Fruit fly (Drosophila melanogaster): ENCODE measurements around the gene Sil1.

Gene Sil1

DNA sequence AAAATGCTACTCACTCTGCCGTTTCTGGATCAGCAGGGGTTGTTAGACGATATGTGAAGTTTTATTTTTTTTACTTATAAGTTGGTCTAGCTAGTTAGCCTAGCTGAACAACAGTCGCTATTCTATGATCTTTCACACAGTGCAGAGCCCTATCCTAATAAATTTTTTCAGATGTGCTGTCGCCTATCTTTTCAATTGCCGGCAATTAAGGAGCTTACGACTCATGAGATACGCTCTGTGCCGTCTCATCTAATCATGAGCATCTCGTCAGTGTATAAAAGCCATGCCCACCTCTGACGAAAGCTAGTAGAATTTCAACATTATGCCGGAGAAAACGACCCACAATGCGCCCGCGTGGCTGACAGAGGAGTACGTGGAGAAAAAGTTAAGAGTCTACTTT, 34.6 kb upstream of the Sil1 start, which contains the start of the genes CG11889 and CG11891:
CG11889 (plus strand) TSS at position 301 of the 400 bp plus-strand sequence.
CG11891 (plus strand) TSS at position 301 of the 400 bp plus-strand sequence.
- TF ChIP-seq CG14655 (GFP tag; optimal IDR thresholded peaks at IDR 0.05) (no peak), CG15710 (tag; optimal IDR thresholded peaks at IDR 0.05) (no peak)

DNA sequence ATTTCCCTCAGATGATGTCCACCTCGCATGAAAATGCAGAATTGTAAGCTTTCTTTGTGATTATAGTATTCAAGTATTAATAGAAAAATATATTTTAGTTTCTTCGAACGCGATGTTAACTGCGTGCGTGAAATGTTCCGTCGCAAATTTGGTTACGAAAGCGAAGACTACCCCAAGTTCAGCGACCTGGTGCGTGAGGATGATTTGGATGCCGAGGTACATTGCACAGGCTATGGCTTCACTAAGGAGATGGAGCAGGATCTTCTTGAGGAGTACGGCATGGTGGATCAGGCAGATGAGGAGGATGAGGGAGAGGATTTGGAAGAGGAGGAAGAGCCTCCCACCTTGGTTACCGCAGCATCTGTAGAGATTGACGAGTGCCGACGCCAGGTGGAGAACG, 31.4 kb upstream of the Sil1 start:
- TF ChIP-seq CG32121 (GFP tag; IDR thresholded peaks at IDR 0.05) (no peak), CG17806 (tag; optimal IDR thresholded peaks at IDR 0.05) (no peak), gl (tag; optimal IDR thresholded peaks at IDR 0.05) (no peak), Pif1B (GFP tag; optimal IDR thresholded peaks at IDR 0.05) (no peak), rn (GFP tag; IDR thresholded peaks at IDR 0.05) (no peak), Ets98B (GFP tag; IDR thresholded peaks at IDR 0.05) (no peak), CG15710 (tag; optimal IDR thresholded peaks at IDR 0.05) (no peak), CG8301 (tag; optimal IDR thresholded peaks at IDR 0.05) (no peak), Snoo (tag; optimal IDR thresholded peaks at IDR 0.05) (no peak), CG4496 (GFP tag; IDR thresholded peaks at IDR 0.05) (no peak), CG12605 (GFP tag; IDR thresholded peaks at IDR 0.05) (no peak), CG9948 (tag; optimal IDR thresholded peaks at IDR 0.05) (no peak), D1 (tag; optimal IDR thresholded peaks at IDR 0.05) (no peak), EcR (GFP tag; optimal IDR thresholded peaks at IDR 0.05) (no peak), CG8159 (tag; optimal IDR thresholded peaks at IDR 0.05) (no peak), CG34367 (tag; optimal IDR thresholded peaks at IDR 0.05) (no peak), CG10348 (GFP tag; IDR thresholded peaks at IDR 0.05) (no peak), CG14655 (GFP tag; optimal IDR thresholded peaks at IDR 0.05) (no peak), fd96Ca (GFP tag; IDR thresholded peaks at IDR 0.05) (no peak)

DNA sequence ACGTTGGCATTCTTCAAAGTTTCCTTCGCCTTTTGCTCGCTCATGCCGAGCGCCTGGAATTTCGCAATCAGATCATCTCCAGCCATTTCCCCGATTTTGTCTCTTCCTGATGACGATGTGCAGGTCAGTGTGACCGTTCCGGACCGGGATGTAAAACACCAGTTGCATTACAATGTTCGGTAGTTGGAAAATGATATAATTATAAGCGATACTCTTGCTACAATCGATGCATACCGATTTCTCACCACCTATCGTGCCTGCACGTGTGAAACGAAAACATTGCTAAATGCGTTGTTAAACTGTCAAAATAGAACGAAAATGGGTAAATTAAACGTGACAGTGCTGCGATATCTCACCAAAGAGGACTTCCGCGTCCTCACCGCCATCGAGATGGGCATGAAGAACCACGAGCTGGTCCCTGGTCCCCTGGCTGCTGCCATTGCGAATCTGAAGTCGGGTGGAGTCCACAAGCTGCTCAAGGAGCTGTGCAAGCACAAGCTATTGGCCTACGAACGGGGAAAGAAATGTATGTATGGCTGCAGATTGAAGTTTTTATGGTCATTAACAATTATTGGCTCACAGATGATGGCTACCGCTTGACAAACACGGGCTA, 30.4 kb upstream of the Sil1 start, which contains the start of the genes GlnRS and RIOK2:
GlnRS (minus strand) TSS at position 133 of the 613 bp plus-strand sequence.
RIOK2 (plus strand) TSS at position 256 of the 613 bp plus-strand sequence.
- TF ChIP-seq D1 (tag; optimal IDR thresholded peaks at IDR 0.05) (no peak), CG15710 (tag; optimal IDR thresholded peaks at IDR 0.05) (no peak), CG12605 (GFP tag; IDR thresholded peaks at IDR 0.05) (peak; percentile 51; the same call in 1 of the 2 replicates)

dm6 chr3R:25262322-25262761, 27.0 kb upstream of the Sil1 start, which contains the start of the genes Kdsr and CG11858:
Gene Kdsr (minus strand): TSS chr3R:25262498.
Gene CG11858 (plus strand): TSS chr3R:25262741.
- TF ChIP-seq rn (GFP tag; IDR thresholded peaks at IDR 0.05) (no peak), Ets98B (GFP tag; IDR thresholded peaks at IDR 0.05) (peak; percentile 62), EcR (GFP tag; optimal IDR thresholded peaks at IDR 0.05) (peak; percentile 81), gl (tag; optimal IDR thresholded peaks at IDR 0.05) (no peak), CG32121 (GFP tag; IDR thresholded peaks at IDR 0.05) (peak; percentile 75), Snoo (tag; optimal IDR thresholded peaks at IDR 0.05) (peak; percentile 34), CG4496 (GFP tag; IDR thresholded peaks at IDR 0.05) (peak; percentile 82), CG9948 (tag; optimal IDR thresholded peaks at IDR 0.05) (peak; percentile 49), CG10348 (GFP tag; IDR thresholded peaks at IDR 0.05) (peak; percentile 46; the same call in 1 of the 2 replicates), fd96Ca (GFP tag; IDR thresholded peaks at IDR 0.05) (peak; percentile 64; the same call in 2 of the 3 replicates), CG34367 (tag; optimal IDR thresholded peaks at IDR 0.05) (peak; percentile 39), CG17806 (tag; optimal IDR thresholded peaks at IDR 0.05) (peak; percentile 53), CG15710 (tag; optimal IDR thresholded peaks at IDR 0.05) (peak; percentile 48), CG12605 (GFP tag; IDR thresholded peaks at IDR 0.05) (no peak)

dm6 chr3R:25260670-25261069, 25.3 kb upstream of the Sil1 start:
- TF ChIP-seq CG14655 (GFP tag; optimal IDR thresholded peaks at IDR 0.05) = no peak
- TF ChIP-seq EcR (GFP tag; optimal IDR thresholded peaks at IDR 0.05) = no peak
- TF ChIP-seq CG4496 (GFP tag; IDR thresholded peaks at IDR 0.05) = no peak
- no peak for TF ChIP-seq CG32121 (GFP tag; IDR thresholded peaks at IDR 0.05)
- no peak for TF ChIP-seq CG17806 (tag; optimal IDR thresholded peaks at IDR 0.05)
- no peak for TF ChIP-seq Snoo (tag; optimal IDR thresholded peaks at IDR 0.05)
- no peak for TF ChIP-seq Pif1B (GFP tag; optimal IDR thresholded peaks at IDR 0.05)
- no peak for TF ChIP-seq CG9948 (tag; optimal IDR thresholded peaks at IDR 0.05)
- no peak for TF ChIP-seq CG13204 (GFP tag; optimal IDR thresholded peaks at IDR 0.05)

dm6 chr3R:25258628-25259240, 23.4 kb upstream of the Sil1 start, which contains the start of gene CG11857:
Gene CG11857 (plus strand): TSS chr3R:25258898.
- TF ChIP-seq CG17806 (tag; optimal IDR thresholded peaks at IDR 0.05) = peak; percentile 93
- peak; percentile 98 for TF ChIP-seq CG4496 (GFP tag; IDR thresholded peaks at IDR 0.05)
- TF ChIP-seq CG13204 (GFP tag; optimal IDR thresholded peaks at IDR 0.05) = no peak
- peak; percentile 93 for TF ChIP-seq CG8159 (tag; optimal IDR thresholded peaks at IDR 0.05)
- peak; percentile 86 for TF ChIP-seq gl (tag; optimal IDR thresholded peaks at IDR 0.05)
- TF ChIP-seq rn (GFP tag; IDR thresholded peaks at IDR 0.05) = peak; percentile 96
- TF ChIP-seq CG8301 (tag; optimal IDR thresholded peaks at IDR 0.05) = peak; percentile 92
- no peak for TF ChIP-seq CG14655 (GFP tag; optimal IDR thresholded peaks at IDR 0.05)
- TF ChIP-seq Ets98B (GFP tag; IDR thresholded peaks at IDR 0.05) = peak; percentile 96
- no peak for TF ChIP-seq D1 (tag; optimal IDR thresholded peaks at IDR 0.05)
- peak; percentile 97 for TF ChIP-seq CG32121 (GFP tag; IDR thresholded peaks at IDR 0.05)
- peak; percentile 92 for TF ChIP-seq CG34367 (tag; optimal IDR thresholded peaks at IDR 0.05)
- TF ChIP-seq CG15710 (tag; optimal IDR thresholded peaks at IDR 0.05) = peak; percentile 96
- TF ChIP-seq CG12605 (GFP tag; IDR thresholded peaks at IDR 0.05) = peak; percentile 93
- no peak for TF ChIP-seq Pif1B (GFP tag; optimal IDR thresholded peaks at IDR 0.05)
- peak; percentile 95 for TF ChIP-seq Snoo (tag; optimal IDR thresholded peaks at IDR 0.05)
- TF ChIP-seq CG10348 (GFP tag; IDR thresholded peaks at IDR 0.05) = peak; percentile 96
- peak; percentile 98 for TF ChIP-seq fd96Ca (GFP tag; IDR thresholded peaks at IDR 0.05)
- TF ChIP-seq EcR (GFP tag; optimal IDR thresholded peaks at IDR 0.05) = peak; percentile 55
- no peak for TF ChIP-seq Pif1A (GFP tag; optimal IDR thresholded peaks at IDR 0.05)
- peak; percentile 93 for TF ChIP-seq CG9948 (tag; optimal IDR thresholded peaks at IDR 0.05)
